Fruit fly (Drosophila melanogaster) whole organism, larva: ENCODE results near the gene g.

Source experiments
- noc ChIP-seq: fragments of 200-800 bp; sonication (Bioruptor generic); optimal IDR thresholded peaks from 3 replicates; lab custom pipeline; 2019; ENCODE audit warnings: missing biosample characterization, mild to moderate bottlenecking, missing genetic modification characterization, moderate library complexity

g gene

DNA sequence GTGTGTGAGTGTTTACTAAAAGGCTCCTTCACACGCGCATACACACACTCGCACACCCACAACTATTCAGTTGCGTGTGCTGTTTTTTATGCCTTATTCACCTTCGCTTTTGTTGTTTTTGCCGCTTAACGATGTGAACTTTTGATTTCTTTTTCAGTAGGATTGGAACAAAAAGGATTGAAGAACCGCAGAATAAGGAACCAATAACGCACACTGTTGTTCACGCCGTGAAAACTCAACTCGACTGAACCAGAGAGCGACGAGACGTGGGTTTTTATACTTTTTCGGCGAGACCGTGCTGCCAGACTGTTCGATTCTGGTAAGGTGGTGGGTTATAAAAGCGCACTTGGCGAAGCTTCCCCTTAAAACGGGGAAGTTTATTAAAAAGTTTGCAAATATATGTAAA lies 19.1 kb upstream of the g start, which contains the start of gene Pdcd4:
Pdcd4 (minus strand) TSS at position 255 of the 406 bp plus-strand sequence.
- no peak for TF ChIP-seq noc

dm6 chrX:13754476-13754875 lies 18.4 kb upstream of the g start:
- no peak for TF ChIP-seq noc

dm6 chrX:13753775-13754174 lies 17.7 kb upstream of the g start:
- no peak for TF ChIP-seq noc

- TF ChIP-seq noc = no peak
Measured at dm6 chrX:13753101-13753758, 17.2 kb upstream of the g start.

- TF ChIP-seq noc = no peak
Measured at dm6 chrX:13752543-13753046, 16.5 kb upstream of the g start.

DNA sequence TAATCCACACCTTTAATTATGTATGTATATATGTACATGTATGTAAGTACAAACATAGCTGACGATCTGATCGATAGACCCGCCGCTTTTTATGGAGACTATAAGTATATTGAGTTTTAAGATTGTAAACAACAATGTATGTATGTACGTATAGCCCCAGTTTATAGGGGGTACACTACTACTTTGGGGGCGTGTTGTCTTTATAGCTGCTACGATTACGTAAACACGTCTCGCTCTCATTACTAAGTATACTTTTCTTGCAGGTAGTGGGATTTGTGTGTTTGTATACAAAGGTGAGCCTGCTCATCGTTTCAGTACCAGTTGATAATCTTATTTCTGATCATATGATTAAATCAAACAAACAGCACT lies 13.8 kb upstream of the g start:
- TF ChIP-seq noc = no peak

- peak; percentile 82 for TF ChIP-seq noc
Measured at dm6 chrX:13748906-13749872, 13.1 kb upstream of the g start.

dm6 chrX:13747635-13748467 lies 11.8 kb upstream of the g start:
- no peak for TF ChIP-seq noc

DNA sequence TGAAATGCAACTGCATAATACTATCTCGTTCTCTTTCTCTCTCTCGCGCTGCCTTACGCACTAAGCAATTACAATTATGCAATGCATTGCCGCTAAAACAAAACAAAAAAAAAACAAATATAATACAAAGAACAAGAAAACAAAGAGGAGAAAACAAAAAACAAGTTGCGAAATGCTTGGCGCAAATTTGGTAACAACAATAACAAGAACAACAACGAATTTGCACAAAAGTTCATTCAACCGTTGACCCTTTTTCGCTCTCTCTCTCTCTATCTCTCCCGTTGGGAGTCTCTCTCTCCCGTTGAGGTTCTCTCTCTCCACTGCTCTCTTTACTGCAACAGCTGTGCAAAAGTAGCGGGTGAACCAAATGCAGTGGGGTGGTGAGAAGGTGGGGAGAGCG lies 11.0 kb upstream of the g start:
- no peak for TF ChIP-seq noc

- TF ChIP-seq noc = no peak
Measured at dm6 chrX:13744599-13745052, 8.5 kb upstream of the g start, which contains the start of gene Grip91. Grip91 (minus strand) TSS chrX:13744683.

DNA sequence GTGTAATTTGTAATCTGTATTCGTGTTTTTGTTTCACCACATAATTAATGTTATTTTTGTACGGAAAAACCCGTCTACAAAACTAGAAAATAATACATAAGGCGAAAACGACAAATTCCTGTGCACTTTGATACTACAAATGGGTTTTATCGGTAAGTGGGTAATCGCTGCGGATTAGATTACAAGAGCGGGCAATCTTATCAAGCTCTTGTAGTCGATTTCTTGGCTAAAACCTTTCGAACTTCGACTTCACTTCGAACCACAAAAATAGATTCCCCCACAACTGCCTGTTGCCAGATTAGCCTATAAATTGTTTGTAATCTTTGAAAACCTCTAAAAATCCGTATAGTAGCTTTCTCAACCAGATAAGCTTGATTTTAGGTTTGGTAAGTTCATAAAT lies 4.9 kb upstream of the g start:
- TF ChIP-seq noc = no peak

- peak; percentile 15 for TF ChIP-seq noc
Measured at dm6 chrX:13740062-13740461, 4.0 kb upstream of the g start.

- peak; percentile 95 for TF ChIP-seq noc
Measured at dm6 chrX:13739411-13739888, 3.4 kb upstream of the g start, which contains the start of gene CG11151. CG11151 (plus strand) TSS chrX:13739744.

- TF ChIP-seq noc = no peak
Measured at dm6 chrX:13737939-13738338, 1.9 kb upstream of the g start, which contains the start of gene CG11134. CG11134 (plus strand) TSS chrX:13737942.

- no peak for TF ChIP-seq noc
Measured at dm6 chrX:13735322-13736173, 530 bp downstream of the g start.
